Fruit fly (Drosophila melanogaster): ENCODE data around the gene Hs6st.
A peak's percentile ranks its signal among the peaks of the same experiment; 100 is the strongest.

The Hs6st gene

dm6 chr3R:20008372-20009051, at the start of gene Hs6st, which contains the start of gene MED25:
Gene Hs6st, minus strand, starts transcription at chr3R:20008512.
Gene MED25, plus strand, starts transcription at chr3R:20008947.
- TF ChIP-seq CG9705 (GFP tag; optimal IDR thresholded peaks at IDR 0.05): peak; percentile 40
- TF ChIP-seq fru (GFP tag; optimal IDR thresholded peaks at IDR 0.05): peak; percentile 17
- no peak for TF ChIP-seq brk (GFP tag; optimal IDR thresholded peaks at IDR 0.05)
- TF ChIP-seq h (GFP tag; optimal IDR thresholded peaks at IDR 0.05): peak; percentile 71
- TF ChIP-seq dmrt93B (GFP tag; optimal IDR thresholded peaks at IDR 0.05): peak; percentile 41
- no peak for TF ChIP-seq Dfd (GFP tag; optimal IDR thresholded peaks at IDR 0.05)
- peak; percentile 37 for TF ChIP-seq Sp1 (GFP tag; optimal IDR thresholded peaks at IDR 0.05)
- TF ChIP-seq Hr78 (GFP tag; optimal IDR thresholded peaks at IDR 0.05): no peak
- TF ChIP-seq OdsH (GFP tag; optimal IDR thresholded peaks at IDR 0.05): no peak
- TF ChIP-seq psq (GFP tag; optimal IDR thresholded peaks at IDR 0.05): peak; percentile 98
- peak; percentile 70 for TF ChIP-seq Hr83 (GFP tag; optimal IDR thresholded peaks at IDR 0.05; ENCODE audit: poor library complexity, severe bottlenecking)
- TF ChIP-seq usp (GFP tag; optimal IDR thresholded peaks at IDR 0.05): no peak
- peak; percentile 32 for TF ChIP-seq sv (GFP tag; optimal IDR thresholded peaks at IDR 0.05)
- TF ChIP-seq HLH106 (tag; optimal IDR thresholded peaks at IDR 0.05): peak; percentile 34

DNA sequence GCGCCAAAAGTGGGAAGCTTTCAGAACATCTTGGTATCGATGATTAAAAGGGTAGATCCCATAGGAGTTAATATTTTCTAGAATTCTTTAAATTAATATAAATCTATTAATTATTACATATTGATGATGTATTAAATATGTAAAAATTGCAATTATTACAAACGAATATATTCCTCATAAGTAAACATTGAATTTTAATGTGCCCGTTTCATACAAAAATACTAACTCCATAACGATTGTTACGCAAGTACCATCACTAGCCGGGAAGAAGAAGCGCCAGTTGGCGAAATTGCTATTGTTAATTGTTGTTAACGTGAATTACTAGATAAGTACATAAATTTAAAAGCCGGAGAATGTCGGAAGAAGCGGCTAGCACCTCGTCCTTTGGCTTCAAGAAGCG, 49.2 kb upstream of the Hs6st start, which contains the start of gene mdlc:
Gene mdlc (plus strand): TSS at position 248 of the 400 bp plus-strand sequence.
- TF ChIP-seq psq (GFP tag; optimal IDR thresholded peaks at IDR 0.05) (no peak), Dif (GFP tag; optimal IDR thresholded peaks at IDR 0.05; ENCODE audit: partially characterized antibody) (no peak), h (GFP tag; optimal IDR thresholded peaks at IDR 0.05) (no peak), foxo (GFP tag; optimal IDR thresholded peaks at IDR 0.05) (peak in 1 of 2 experiments; percentile 23), br (GFP tag; optimal IDR thresholded peaks at IDR 0.05) (no peak), woc (GFP tag; optimal IDR thresholded peaks at IDR 0.05) (no peak), CG32264 (GFP tag; optimal IDR thresholded peaks at IDR 0.05) (no peak), N (GFP tag; optimal IDR thresholded peaks at IDR 0.05) (no peak)

DNA sequence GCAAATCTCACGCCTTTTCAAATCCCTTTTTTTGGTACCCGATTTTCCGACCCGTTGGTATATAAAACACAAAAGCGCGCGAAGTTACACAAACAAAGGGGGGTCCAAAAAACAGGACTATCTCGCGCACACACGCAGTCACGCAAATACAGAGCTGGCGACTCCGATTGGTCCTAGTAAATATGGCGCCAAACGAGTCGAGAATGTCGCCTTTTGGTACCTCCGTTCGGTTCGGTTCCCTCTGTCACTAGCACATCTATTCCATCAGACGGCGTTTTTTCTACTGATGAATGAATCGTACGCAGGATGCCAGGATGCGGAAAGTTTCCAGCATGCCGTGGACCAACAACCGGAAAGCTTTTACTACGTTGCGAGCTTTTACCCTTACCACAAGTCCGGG, 47.5 kb upstream of the Hs6st start, which contains the start of gene CG17193:
Gene CG17193 (minus strand): TSS at position 289 of the 400 bp plus-strand sequence.
- TF ChIP-seq CG9705 (GFP tag; optimal IDR thresholded peaks at IDR 0.05) (no peak), br (GFP tag; optimal IDR thresholded peaks at IDR 0.05) (no peak), N (GFP tag; optimal IDR thresholded peaks at IDR 0.05) (no peak), OdsH (GFP tag; optimal IDR thresholded peaks at IDR 0.05) (no peak), CrebA (GFP tag; optimal IDR thresholded peaks at IDR 0.05; ENCODE audit: borderline replicate concordance) (no peak), Myc (optimal IDR thresholded peaks at IDR 0.05) (no peak), h (GFP tag; optimal IDR thresholded peaks at IDR 0.05) (no peak), Vsx2 (GFP tag; optimal IDR thresholded peaks at IDR 0.05; ENCODE audit: partially characterized antibody) (no peak), Dfd (GFP tag; optimal IDR thresholded peaks at IDR 0.05) (no peak)

dm6 chr3R:20042457-20042856, 34.1 kb upstream of the Hs6st start, which contains the start of the genes CG33934 and Indy-2:
Gene CG33934, plus strand, starts transcription at chr3R:20042757.
Gene Indy-2, plus strand, starts transcription at chr3R:20042757.
- no peak for TF ChIP-seq sage (GFP tag; optimal IDR thresholded peaks at IDR 0.05)

DNA sequence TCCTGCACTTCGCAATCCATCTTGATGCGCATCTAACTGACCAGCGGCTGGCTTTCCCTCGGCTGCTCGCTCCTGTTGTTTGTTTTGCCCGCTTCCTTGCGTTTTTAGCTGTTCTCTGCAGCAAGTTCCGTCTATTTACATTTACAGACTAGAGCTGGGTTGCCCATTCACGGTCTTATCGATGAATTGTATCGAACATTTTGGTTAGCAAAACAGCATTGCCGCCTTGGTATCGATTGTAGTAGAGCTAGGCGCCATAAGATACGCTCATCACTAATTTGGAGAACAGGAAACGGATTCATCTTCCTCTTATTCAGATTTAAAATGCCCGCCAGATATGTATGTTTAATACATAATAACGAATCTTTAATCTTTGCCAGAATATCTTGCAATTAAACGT, 27.6 kb upstream of the Hs6st start, which contains the start of gene Regnase-1:
Gene Regnase-1 (minus strand): TSS at position 170 of the 400 bp plus-strand sequence.
- TF ChIP-seq h (GFP tag; optimal IDR thresholded peaks at IDR 0.05) (peak; percentile 87), Vsx2 (GFP tag; optimal IDR thresholded peaks at IDR 0.05; ENCODE audit: partially characterized antibody) (no peak), sage (GFP tag; optimal IDR thresholded peaks at IDR 0.05) (no peak), br (GFP tag; optimal IDR thresholded peaks at IDR 0.05) (peak; percentile 79), Rel (GFP tag; optimal IDR thresholded peaks at IDR 0.05) (no peak), Rel (tag; optimal IDR thresholded peaks at IDR 0.05) (no peak), jim (GFP tag; optimal IDR thresholded peaks at IDR 0.05) (no peak), HLH106 (tag; optimal IDR thresholded peaks at IDR 0.05) (peak; percentile 81), CrebA (GFP tag; optimal IDR thresholded peaks at IDR 0.05; ENCODE audit: borderline replicate concordance) (no peak), Jra (GFP tag; optimal IDR thresholded peaks at IDR 0.05) (peak; percentile 72), pan (optimal IDR thresholded peaks at IDR 0.05) (no peak), usp (GFP tag; optimal IDR thresholded peaks at IDR 0.05) (no peak), OdsH (GFP tag; optimal IDR thresholded peaks at IDR 0.05) (peak; percentile 84), rgr (GFP tag; optimal IDR thresholded peaks at IDR 0.05) (peak; percentile 93), woc (GFP tag; optimal IDR thresholded peaks at IDR 0.05) (peak; percentile 23), CG9705 (GFP tag; optimal IDR thresholded peaks at IDR 0.05) (peak; percentile 90), Dfd (GFP tag; optimal IDR thresholded peaks at IDR 0.05) (no peak), Hnf4 (GFP tag; optimal IDR thresholded peaks at IDR 0.05) (no peak), Sp1 (GFP tag; optimal IDR thresholded peaks at IDR 0.05) (peak; percentile 84), N (GFP tag; optimal IDR thresholded peaks at IDR 0.05) (no peak), Dif (GFP tag; optimal IDR thresholded peaks at IDR 0.05; ENCODE audit: partially characterized antibody) (no peak), ey (GFP tag; optimal IDR thresholded peaks at IDR 0.05) (peak; percentile 57), Myc (optimal IDR thresholded peaks at IDR 0.05) (peak; percentile 4), sv (GFP tag; optimal IDR thresholded peaks at IDR 0.05) (peak; percentile 83), CG32264 (GFP tag; optimal IDR thresholded peaks at IDR 0.05) (no peak), dmrt93B (GFP tag; optimal IDR thresholded peaks at IDR 0.05) (peak; percentile 88), Mio (GFP tag; optimal IDR thresholded peaks at IDR 0.05) (peak; percentile 58), tai (GFP tag; optimal IDR thresholded peaks at IDR 0.05) (no peak), lola (GFP tag; optimal IDR thresholded peaks at IDR 0.05) (no peak), Hr83 (GFP tag; optimal IDR thresholded peaks at IDR 0.05; ENCODE audit: poor library complexity, severe bottlenecking) (peak; percentile 95), dl (GFP tag; optimal IDR thresholded peaks at IDR 0.05; ENCODE audit: insufficient read depth in 1 of 2, partially characterized antibody in 2 of 2) (no peak), dsf (GFP tag; optimal IDR thresholded peaks at IDR 0.05; ENCODE audit: borderline replicate concordance) (peak; percentile 21)

Data from whole organism, wandering third instar larva.